Fruit fly (Drosophila melanogaster) whole organism, embryonic: ENCODE results near the gene Rh4.

Experiments
- Abd-B ChIP-seq: fragments of 200-800 bp; sonication (Bioruptor generic); optimal IDR thresholded peaks from 2 replicates; lab custom pipeline; 2018; ENCODE audit warnings: missing biosample characterization, mild to moderate bottlenecking, missing genetic modification characterization, moderate library complexity
- Awh ChIP-seq: fragments of 200-800 bp; sonication (Bioruptor generic); IDR thresholded peaks from 2 replicates; pipeline ENCODE4, ENCODE4 v1.3.6; 2022; ENCODE audit warnings: missing biosample characterization, missing genetic modification characterization
- CG10462 ChIP-seq: fragments of 200-800 bp; sonication (Bioruptor generic); optimal IDR thresholded peaks from 2 replicates; lab custom pipeline; 2016; ENCODE audit warnings: missing biosample characterization, missing genetic modification characterization
- CG12236 ChIP-seq: fragments of 200-800 bp; sonication (Bioruptor generic); optimal IDR thresholded peaks from 2 replicates; lab custom pipeline; 2016; ENCODE audit warnings: missing biosample characterization, missing genetic modification characterization
- CG12769 ChIP-seq: fragments of 200-800 bp; sonication (Bioruptor generic); optimal IDR thresholded peaks from 2 replicates; lab custom pipeline; 2019; ENCODE audit warnings: missing biosample characterization, mild to moderate bottlenecking, missing genetic modification characterization, moderate library complexity
- CG12942 ChIP-seq: fragments of 200-800 bp; sonication (Bioruptor generic); optimal IDR thresholded peaks from 3 replicates; lab custom pipeline; 2016; ENCODE audit warnings: missing biosample characterization, missing genetic modification characterization
- CG15479 ChIP-seq: fragments of 200-800 bp; sonication (Bioruptor generic); optimal IDR thresholded peaks from 3 replicates; lab custom pipeline; 2019; ENCODE audit warnings: missing biosample characterization, mild to moderate bottlenecking, missing genetic modification characterization, moderate library complexity
- CG17359 ChIP-seq: fragments of 200-800 bp; sonication (Bioruptor generic); optimal IDR thresholded peaks from 3 replicates; lab custom pipeline; 2018; ENCODE audit warnings: missing biosample characterization, mild to moderate bottlenecking, missing genetic modification characterization, moderate library complexity
- CG2712 ChIP-seq: fragments of 200-800 bp; optimal IDR thresholded peaks from 3 replicates; lab custom pipeline; 2019; ENCODE audit warnings: missing biosample characterization, mild to moderate bottlenecking, missing genetic modification characterization, moderate library complexity
- CG31388 ChIP-seq: fragments of 200-800 bp; sonication (Bioruptor generic); optimal IDR thresholded peaks from 2 replicates; lab custom pipeline; 2016; ENCODE audit warnings: missing biosample characterization, missing genetic modification characterization
- CG32772 ChIP-seq: fragments of 200-800 bp; sonication (Bioruptor generic); IDR thresholded peaks from 2 replicates; pipeline ENCODE4 v1.3.6; 2022; ENCODE audit warnings: missing biosample characterization, missing genetic modification characterization
- CG33213 ChIP-seq: fragments of 200-800 bp; sonication (Bioruptor generic); optimal IDR thresholded peaks from 3 replicates; lab custom pipeline; 2016; ENCODE audit warnings: missing biosample characterization, missing genetic modification characterization
- CG4424 ChIP-seq: fragments of 200-800 bp; sonication (Bioruptor generic); optimal IDR thresholded peaks from 3 replicates; lab custom pipeline; 2016; ENCODE audit warnings: missing biosample characterization, missing genetic modification characterization
- CG6689 ChIP-seq: fragments of 200-800 bp; sonication (Bioruptor generic); IDR thresholded peaks from 2 replicates; pipeline ENCODE4 v1.3.6; 2022; ENCODE audit warnings: missing biosample characterization, missing genetic modification characterization
- CG6813 ChIP-seq: fragments of 200-800 bp; sonication (Bioruptor generic); optimal IDR thresholded peaks from 2 replicates; lab custom pipeline; 2017; ENCODE audit warnings: missing biosample characterization, missing genetic modification characterization, mild to moderate bottlenecking, moderate library complexity, missing genetic modification reagents
- CG7372 ChIP-seq: fragments of 200-800 bp; sonication (Bioruptor generic); IDR thresholded peaks from 2 replicates; pipeline ENCODE4 v1.3.6; 2022; ENCODE audit warnings: missing biosample characterization, missing genetic modification characterization
- CG9932 ChIP-seq: fragments of 200-800 bp; sonication (Bioruptor generic); IDR thresholded peaks from 2 replicates; pipeline ENCODE4 v1.3.6; 2022; ENCODE audit warnings: missing biosample characterization, missing genetic modification characterization
- D19B ChIP-seq: fragments of 200-800 bp; sonication (Bioruptor generic); optimal IDR thresholded peaks from 2 replicates; lab custom pipeline; 2017; ENCODE audit warnings: missing biosample characterization, mild to moderate bottlenecking, missing genetic modification characterization
- Ets65A ChIP-seq: fragments of 200-800 bp; sonication (Bioruptor generic); peaks from one replicate; lab custom pipeline; 2016; ENCODE audit warnings: missing biosample characterization, missing genetic modification characterization
- Ets97D ChIP-seq: fragments of 200-800 bp; sonication (Bioruptor generic); optimal IDR thresholded peaks from 3 replicates; lab custom pipeline; 2016; ENCODE audit warnings: missing biosample characterization, missing genetic modification characterization
- Fer1 ChIP-seq: fragments of 200-800 bp; sonication (Bioruptor generic); optimal IDR thresholded peaks from 2 replicates; lab custom pipeline; 2017; ENCODE audit warnings: missing biosample characterization, mild to moderate bottlenecking, missing genetic modification characterization
- Hey ChIP-seq: fragments of 200-800 bp; sonication (Bioruptor generic); optimal IDR thresholded peaks from 3 replicates; lab custom pipeline; 2018; ENCODE audit warnings: missing biosample characterization, mild to moderate bottlenecking, missing genetic modification characterization
- Hr39 ChIP-seq: fragments of >200 bp; optimal IDR thresholded peaks from 2 replicates; lab custom pipeline; 2017
- Mes4 ChIP-seq: fragments of 200-800 bp; sonication (Bioruptor generic); optimal IDR thresholded peaks from 2 replicates; lab custom pipeline; 2016; ENCODE audit warnings: missing biosample characterization, missing genetic modification characterization
- Spps ChIP-seq: fragments of 200-800 bp; sonication (Bioruptor generic); optimal IDR thresholded peaks from 2 replicates; lab custom pipeline; 2018; ENCODE audit warnings: missing biosample characterization, mild to moderate bottlenecking, missing genetic modification characterization
- Sry-β ChIP-seq: fragments of 200-800 bp; sonication (Bioruptor generic); optimal IDR thresholded peaks from 2 replicates; lab custom pipeline; 2018; ENCODE audit warnings: missing biosample characterization, mild to moderate bottlenecking, missing genetic modification characterization, moderate library complexity
- Taf1 ChIP-seq: fragments of 200-800 bp; sonication (Bioruptor generic); IDR thresholded peaks from 2 replicates; pipeline ENCODE4 v1.3.6; 2022; ENCODE audit warnings: missing biosample characterization, missing genetic modification characterization
- Vsx1 ChIP-seq: fragments of 200-800 bp; sonication (Bioruptor generic); optimal IDR thresholded peaks from 2 replicates; lab custom pipeline; 2017; ENCODE audit warnings: missing biosample characterization, mild to moderate bottlenecking, missing genetic modification characterization, missing genetic modification reagents
- ab ChIP-seq: fragments of 200-800 bp; sonication (Bioruptor generic); optimal IDR thresholded peaks from 2 replicates; lab custom pipeline; 2016; ENCODE audit warnings: missing biosample characterization, missing genetic modification characterization
- abd-A ChIP-seq: fragments of 200-800 bp; sonication (Bioruptor generic); optimal IDR thresholded peaks from 3 replicates; lab custom pipeline; 2019; ENCODE audit warnings: missing biosample characterization, mild to moderate bottlenecking, missing genetic modification characterization, moderate library complexity
- ase ChIP-seq: fragments of 200-800 bp; sonication (Bioruptor generic); IDR thresholded peaks from 3 replicates; pipeline ENCODE4 v1.3.6; 2022; ENCODE audit warnings: missing biosample characterization, missing genetic modification characterization
- ato ChIP-seq: fragments of 200-800 bp; sonication (Bioruptor generic); IDR thresholded peaks from 2 replicates; pipeline ENCODE4 v1.3.6; 2022; ENCODE audit warnings: missing biosample characterization, missing genetic modification characterization; ENCODE audit not compliant: partially characterized antibody
- bab2 ChIP-seq: fragments of 200-800 bp; sonication (Bioruptor generic); optimal IDR thresholded peaks from 2 replicates; lab custom pipeline; 2016; ENCODE audit warnings: missing biosample characterization, missing genetic modification characterization
- cato ChIP-seq: fragments of 200-800 bp; sonication (Bioruptor generic); optimal IDR thresholded peaks from 2 replicates; lab custom pipeline; 2016; ENCODE audit warnings: missing biosample characterization, missing genetic modification characterization, borderline replicate concordance
- chm ChIP-seq: fragments of 200-800 bp; sonication (Bioruptor generic); IDR thresholded peaks from 2 replicates; pipeline ENCODE4 v1.3.6; 2022; ENCODE audit warnings: missing biosample characterization, missing genetic modification characterization
- ci ChIP-seq: fragments of 200-800 bp; sonication (Bioruptor generic); IDR thresholded peaks from 3 replicates; pipeline ENCODE4 v1.3.6; 2022; ENCODE audit warnings: missing biosample characterization, missing genetic modification characterization
- crol ChIP-seq: fragments of 200-800 bp; sonication (Bioruptor generic); IDR thresholded peaks from 2 replicates; pipeline ENCODE4 v1.3.6; 2022; ENCODE audit warnings: missing biosample characterization, missing genetic modification characterization
- danr ChIP-seq: fragments of 200-800 bp; sonication (Bioruptor generic); IDR thresholded peaks from 2 replicates; pipeline ENCODE4 v1.3.6; 2022; ENCODE audit warnings: missing biosample characterization, missing genetic modification characterization
- disco-r ChIP-seq: fragments of 200-800 bp; sonication (Bioruptor generic); optimal IDR thresholded peaks from 2 replicates; lab custom pipeline; 2016; ENCODE audit warnings: missing biosample characterization, missing genetic modification characterization
- jigr1 ChIP-seq: fragments of 200-800 bp; sonication (Bioruptor generic); IDR thresholded peaks from 3 replicates; pipeline ENCODE4 v1.3.6; 2022; ENCODE audit warnings: missing biosample characterization, missing genetic modification characterization
- jing ChIP-seq: fragments of 200-800 bp; sonication (Bioruptor generic); optimal IDR thresholded peaks from 2 replicates; lab custom pipeline; 2018; ENCODE audit warnings: missing biosample characterization, mild to moderate bottlenecking, missing genetic modification characterization
- lbe ChIP-seq: fragments of 200-800 bp; sonication (Bioruptor generic); optimal IDR thresholded peaks from 2 replicates; lab custom pipeline; 2016; ENCODE audit warnings: missing biosample characterization, mild to moderate bottlenecking, missing genetic modification characterization
- lola ChIP-seq, 3 experiments: fragments of >200 bp in 2 of 3; fragments of 200-800 bp in 1 of 3; sonication (Bioruptor generic) in 1 of 3; optimal IDR thresholded peaks; 2 replicates each; lab custom pipeline; 2017 to 2019; ENCODE audit warnings: missing biosample characterization in 3 of 3, missing genetic modification characterization in 3 of 3, mild to moderate bottlenecking in 1 of 3, moderate library complexity in 1 of 3
- mam ChIP-seq: fragments of 200-800 bp; sonication (Bioruptor generic); optimal IDR thresholded peaks from 3 replicates; lab custom pipeline; 2016; ENCODE audit warnings: missing biosample characterization, missing genetic modification characterization
- peb ChIP-seq: fragments of 200-800 bp; sonication (Bioruptor generic); IDR thresholded peaks from 2 replicates; pipeline ENCODE4 v1.3.6; 2022; ENCODE audit warnings: missing biosample characterization, missing genetic modification characterization
- pho ChIP-seq: fragments of 200-800 bp; sonication (Bioruptor generic); optimal IDR thresholded peaks from 2 replicates; lab custom pipeline; 2016; ENCODE audit warnings: missing biosample characterization, missing genetic modification characterization
- phol ChIP-seq: fragments of 200-800 bp; sonication (Bioruptor generic); optimal IDR thresholded peaks from 3 replicates; lab custom pipeline; 2018; ENCODE audit warnings: missing biosample characterization, mild to moderate bottlenecking, missing genetic modification characterization, moderate library complexity
- scrt ChIP-seq: fragments of 200-800 bp; sonication (Bioruptor generic); optimal IDR thresholded peaks from 2 replicates; lab custom pipeline; 2018; ENCODE audit warnings: missing biosample characterization, mild to moderate bottlenecking, missing genetic modification characterization, moderate library complexity
- tll ChIP-seq, 2 experiments: fragments of 200-800 bp in 1 of 2; fragments of >200 bp in 1 of 2; sonication (Bioruptor generic) in 1 of 2; optimal IDR thresholded peaks; 2 replicates each; lab custom pipeline; 2017 to 2019; ENCODE audit warnings: missing biosample characterization in 2 of 2, missing genetic modification characterization in 2 of 2, mild to moderate bottlenecking in 1 of 2, moderate library complexity in 1 of 2
- usp ChIP-seq: fragments of >200 bp; optimal IDR thresholded peaks from 2 replicates; lab custom pipeline; 2017; ENCODE audit warnings: missing biosample characterization, missing genetic modification characterization

The Rh4 gene

DNA sequence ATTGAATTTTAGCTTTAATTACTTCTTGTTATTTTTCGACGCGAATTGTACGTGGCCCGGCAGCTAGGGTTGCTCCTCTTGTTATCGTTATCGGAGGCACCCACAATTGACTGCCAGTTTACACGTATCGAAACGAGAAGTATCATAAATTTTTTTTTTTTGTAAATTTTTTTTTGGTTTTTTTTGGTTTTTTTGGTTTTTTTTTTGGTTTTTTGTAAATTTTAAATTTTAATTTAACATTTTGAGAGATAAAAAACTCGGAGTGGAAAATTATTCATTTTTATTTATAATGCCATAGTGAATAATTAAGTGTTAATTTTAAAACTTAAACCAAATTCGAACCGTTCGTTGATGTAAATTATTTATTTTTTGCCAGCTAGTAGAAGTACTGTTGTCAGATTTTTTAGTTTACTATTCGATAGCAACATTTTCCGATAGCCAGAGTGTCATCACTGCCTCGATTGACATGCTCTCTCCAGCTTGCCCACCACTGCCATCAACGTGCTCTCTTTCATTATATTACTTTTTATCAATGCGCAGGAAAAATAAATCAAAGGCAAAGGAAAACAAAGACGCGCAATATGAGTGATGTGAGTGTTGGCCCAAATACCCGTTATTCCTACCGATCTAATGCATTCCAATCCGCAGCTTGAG, 17.3 kb downstream of the Rh4 start, which contains the start of the genes kud and Zcchc7 (continued):
- no peak for TF ChIP-seq ase
- no peak for TF ChIP-seq Vsx1 (GFP tag; lab: Kevin White, UChicago)
- no peak for TF ChIP-seq CG15479 (GFP tag; lab: Kevin White, UChicago)
- TF ChIP-seq Taf1 (GFP tag; lab: Robert Waterston, UW), result no peak
- TF ChIP-seq phol (tag; lab: Kevin White, UChicago), result peak; percentile 67
- peak; percentile 30 for TF ChIP-seq cato (GFP tag; lab: Kevin White, UChicago)
- TF ChIP-seq ab (GFP tag; lab: Kevin White, UChicago), result no peak
- no peak for TF ChIP-seq jing (GFP tag; lab: Kevin White, UChicago)
- TF ChIP-seq CG4424 (GFP tag; lab: Kevin White, UChicago), result peak; percentile 52
- no peak for TF ChIP-seq scrt (GFP tag; lab: Kevin White, UChicago)
- TF ChIP-seq Ets97D (GFP tag; lab: Kevin White, UChicago), result peak; percentile 65
- no peak for TF ChIP-seq danr
- peak; percentile 21 for TF ChIP-seq CG12236 (GFP tag; lab: Kevin White, UChicago)
- peak; percentile 71 for TF ChIP-seq CG2712
- peak; percentile 25 for TF ChIP-seq bab2 (GFP tag; lab: Kevin White, UChicago)
- TF ChIP-seq lola (GFP tag; optimal IDR thresholded peaks at IDR 0.05; lab: Kevin White, UChicago), result peak in 1 of 3 experiments; percentile 65
- peak; percentile 74 for TF ChIP-seq pho (GFP tag; lab: Kevin White, UChicago)
- peak; percentile 50; the same call in 1 of the 2 replicates for TF ChIP-seq CG6689 (GFP tag; lab: Robert Waterston, UW)
- no peak for TF ChIP-seq usp (GFP tag; lab: Kevin White, UChicago)
- no peak for TF ChIP-seq CG32772
- peak; percentile 7 for TF ChIP-seq Ets65A
- peak; percentile 43 for TF ChIP-seq lbe (GFP tag; lab: Kevin White, UChicago)
- TF ChIP-seq ato (GFP tag; lab: Robert Waterston, UW), result 0 out of 2 replicates have a peak, but pooled peaks have one; percentile 10
- TF ChIP-seq Fer1 (GFP tag; lab: Kevin White, UChicago), result peak; percentile 70
- no peak for TF ChIP-seq ci (GFP tag; lab: Robert Waterston, UW)
- TF ChIP-seq jigr1, result no peak; the same call in 2 of the 3 replicates
- TF ChIP-seq peb (GFP tag; lab: Robert Waterston, UW), result no peak
- peak; percentile 6 for TF ChIP-seq CG31388
- TF ChIP-seq Awh (GFP tag; lab: Robert Waterston, UW), result no peak
- TF ChIP-seq Abd-B (GFP tag; lab: Kevin White, UChicago), result peak; percentile 47
- TF ChIP-seq CG7372 (GFP tag; lab: Robert Waterston, UW), result no peak
- peak; percentile 72 for TF ChIP-seq CG9932
- peak; percentile 82 for TF ChIP-seq Sry-β (GFP tag; lab: Kevin White, UChicago)
- no peak for TF ChIP-seq Hey (tag; lab: Kevin White, UChicago)
- peak; percentile 48 for TF ChIP-seq CG10462
- peak; percentile 23 for TF ChIP-seq D19B
- no peak for TF ChIP-seq CG6813 (GFP tag; lab: Kevin White, UChicago)
- no peak for TF ChIP-seq CG17359
- TF ChIP-seq abd-A (tag; lab: Kevin White, UChicago), result no peak
- TF ChIP-seq disco-r (GFP tag; lab: Kevin White, UChicago), result no peak
- peak; percentile 10 for TF ChIP-seq Mes4 (GFP tag; lab: Kevin White, UChicago)
- no peak for TF ChIP-seq tll (GFP tag; optimal IDR thresholded peaks at IDR 0.05; lab: Kevin White, UChicago)
- TF ChIP-seq Spps (tag; lab: Kevin White, UChicago), result no peak
- TF ChIP-seq crol, result no peak
- TF ChIP-seq CG12769 (tag; lab: Kevin White, UChicago), result no peak
- peak; percentile 64 for TF ChIP-seq mam (GFP tag; lab: Kevin White, UChicago)
- TF ChIP-seq CG33213, result peak; percentile 9
- no peak for TF ChIP-seq chm (GFP tag; lab: Robert Waterston, UW)
- TF ChIP-seq Hr39 (lab: Kevin White, UChicago), result no peak
- TF ChIP-seq CG12942 (GFP tag; lab: Kevin White, UChicago), result peak; percentile 17
